Fruit fly (Drosophila melanogaster) whole organism, embryonic: ENCODE results near the gene foxo.
A peak's percentile ranks its signal among the peaks of the same experiment; 100 is the strongest.

Experiments
- Ada2b ChIP-seq: fragments of 200-800 bp; sonication (Bioruptor generic); IDR thresholded peaks from 2 replicates; pipeline ENCODE4 v1.3.6; 2022; ENCODE audit warnings: missing biosample characterization, missing genetic modification characterization
- BtbVII ChIP-seq: fragments of 200-800 bp; sonication (Bioruptor generic); optimal IDR thresholded peaks from 3 replicates; lab custom pipeline; 2017; ENCODE audit warnings: missing biosample characterization, mild to moderate bottlenecking, missing genetic modification characterization
- CG11085 ChIP-seq: fragments of 200-800 bp; sonication (Bioruptor generic); IDR thresholded peaks from 2 replicates; pipeline ENCODE4 v1.3.6; 2022; ENCODE audit warnings: missing biosample characterization, missing genetic modification characterization
- CG11504 ChIP-seq: fragments of 200-800 bp; sonication (Bioruptor generic); optimal IDR thresholded peaks from 3 replicates; lab custom pipeline; 2019; ENCODE audit warnings: missing biosample characterization, mild to moderate bottlenecking, missing genetic modification characterization, moderate library complexity
- CG1233 ChIP-seq: fragments of 200-800 bp; sonication (Bioruptor generic); optimal IDR thresholded peaks from 4 replicates; lab custom pipeline; 2018; ENCODE audit warnings: missing biosample characterization, mild to moderate bottlenecking, missing genetic modification characterization
- CG12769 ChIP-seq: fragments of 200-800 bp; sonication (Bioruptor generic); optimal IDR thresholded peaks from 2 replicates; lab custom pipeline; 2019; ENCODE audit warnings: missing biosample characterization, mild to moderate bottlenecking, missing genetic modification characterization, moderate library complexity
- CG13775 ChIP-seq: fragments of 200-800 bp; sonication (Bioruptor generic); optimal IDR thresholded peaks from 3 replicates; lab custom pipeline; 2017; ENCODE audit warnings: missing biosample characterization, mild to moderate bottlenecking, missing genetic modification characterization
- CG14710 ChIP-seq: fragments of 200-800 bp; sonication (Bioruptor generic); optimal IDR thresholded peaks from 3 replicates; lab custom pipeline; 2019; ENCODE audit warnings: missing biosample characterization, mild to moderate bottlenecking, missing genetic modification characterization, moderate library complexity
- CG15514 ChIP-seq: fragments of 200-800 bp; sonication (Bioruptor generic); optimal IDR thresholded peaks from 3 replicates; lab custom pipeline; 2017; ENCODE audit warnings: missing biosample characterization, missing genetic modification characterization, mild to moderate bottlenecking, moderate library complexity, missing genetic modification reagents
- CG1603 ChIP-seq: fragments of 200-800 bp; sonication (Bioruptor generic); optimal IDR thresholded peaks from 2 replicates; lab custom pipeline; 2019; ENCODE audit warnings: missing biosample characterization, mild to moderate bottlenecking, missing genetic modification characterization, moderate library complexity
- CG17359 ChIP-seq: fragments of 200-800 bp; sonication (Bioruptor generic); optimal IDR thresholded peaks from 3 replicates; lab custom pipeline; 2018; ENCODE audit warnings: missing biosample characterization, mild to moderate bottlenecking, missing genetic modification characterization, moderate library complexity
- CG18599 ChIP-seq: fragments of 200-800 bp; sonication (Bioruptor generic); optimal IDR thresholded peaks from 3 replicates; lab custom pipeline; 2017; ENCODE audit warnings: missing biosample characterization, missing genetic modification characterization, mild to moderate bottlenecking, moderate library complexity, missing genetic modification reagents
- CG2678 ChIP-seq: fragments of 200-800 bp; sonication (Bioruptor generic); optimal IDR thresholded peaks from 3 replicates; lab custom pipeline; 2019; ENCODE audit warnings: missing biosample characterization, mild to moderate bottlenecking, missing genetic modification characterization, moderate library complexity
- CG32767 ChIP-seq: fragments of 200-800 bp; sonication (Bioruptor generic); IDR thresholded peaks from 2 replicates; pipeline ENCODE4 v1.3.6; 2022; ENCODE audit warnings: missing biosample characterization, missing genetic modification characterization
- CG33213 ChIP-seq: fragments of 200-800 bp; sonication (Bioruptor generic); optimal IDR thresholded peaks from 3 replicates; lab custom pipeline; 2016; ENCODE audit warnings: missing biosample characterization, missing genetic modification characterization
- CG34224 ChIP-seq: fragments of 200-800 bp; sonication (Bioruptor generic); IDR thresholded peaks from 3 replicates; pipeline ENCODE4 v1.3.6; 2022; ENCODE audit warnings: missing biosample characterization, missing genetic modification characterization; ENCODE audit not compliant: partially characterized antibody
- CG3995 ChIP-seq: fragments of 200-800 bp; sonication (Bioruptor generic); optimal IDR thresholded peaks from 3 replicates; lab custom pipeline; 2016; ENCODE audit warnings: missing biosample characterization, missing genetic modification characterization
- CG6689 ChIP-seq: fragments of 200-800 bp; sonication (Bioruptor generic); IDR thresholded peaks from 2 replicates; pipeline ENCODE4 v1.3.6; 2022; ENCODE audit warnings: missing biosample characterization, missing genetic modification characterization
- CG7372 ChIP-seq: fragments of 200-800 bp; sonication (Bioruptor generic); IDR thresholded peaks from 2 replicates; pipeline ENCODE4 v1.3.6; 2022; ENCODE audit warnings: missing biosample characterization, missing genetic modification characterization
- CG7839 ChIP-seq: fragments of 200-800 bp; sonication (Bioruptor generic); optimal IDR thresholded peaks from 3 replicates; lab custom pipeline; 2018; ENCODE audit warnings: missing biosample characterization, mild to moderate bottlenecking, missing genetic modification characterization, moderate library complexity
- CG9727 ChIP-seq: fragments of 200-800 bp; sonication (Bioruptor generic); optimal IDR thresholded peaks from 3 replicates; lab custom pipeline; 2017; ENCODE audit warnings: missing biosample characterization, mild to moderate bottlenecking, missing genetic modification characterization
- CrebB ChIP-seq: fragments of 200-800 bp; sonication (Bioruptor generic); optimal IDR thresholded peaks from 3 replicates; lab custom pipeline; 2018; ENCODE audit warnings: missing biosample characterization, mild to moderate bottlenecking, missing genetic modification characterization
- D19A ChIP-seq: fragments of 200-800 bp; optimal IDR thresholded peaks from 3 replicates; lab custom pipeline; 2019; ENCODE audit warnings: missing biosample characterization, mild to moderate bottlenecking, missing genetic modification characterization, moderate library complexity
- Doc2 ChIP-seq: fragments of 200-800 bp; sonication (Bioruptor generic); IDR thresholded peaks from 2 replicates; pipeline ENCODE4 v1.3.6; 2022; ENCODE audit warnings: missing biosample characterization, missing genetic modification characterization
- Drgx ChIP-seq: fragments of 200-800 bp; sonication (Bioruptor generic); IDR thresholded peaks from 2 replicates; pipeline ENCODE4 v1.3.6; 2022; ENCODE audit warnings: missing biosample characterization, missing genetic modification characterization
- ERR ChIP-seq: fragments of 200-800 bp; sonication (Bioruptor generic); optimal IDR thresholded peaks from 2 replicates; lab custom pipeline; 2016; ENCODE audit warnings: missing biosample characterization, missing genetic modification characterization
- HmgZ ChIP-seq: fragments of 200-800 bp; sonication (Bioruptor generic); optimal IDR thresholded peaks from 2 replicates; lab custom pipeline; 2018; ENCODE audit warnings: missing biosample characterization, mild to moderate bottlenecking, missing genetic modification characterization
- Hsf ChIP-seq: fragments of 200-800 bp; sonication (Bioruptor generic); optimal IDR thresholded peaks from 3 replicates; lab custom pipeline; 2016; ENCODE audit warnings: missing biosample characterization, missing genetic modification characterization
- Med ChIP-seq: fragments of 200-800 bp; sonication (Bioruptor generic); peaks from one replicate; lab custom pipeline; 2016; ENCODE audit warnings: missing biosample characterization, missing genetic modification characterization, mild to moderate bottlenecking, inconsistent platforms, moderate library complexity
- Meics ChIP-seq: fragments of 200-800 bp; sonication (Bioruptor generic); optimal IDR thresholded peaks from 2 replicates; lab custom pipeline; 2017; ENCODE audit warnings: missing biosample characterization, mild to moderate bottlenecking, missing genetic modification characterization
- Nf-YA ChIP-seq: fragments of 200-800 bp; sonication (Bioruptor generic); IDR thresholded peaks from 2 replicates; pipeline ENCODE4 v1.3.6; 2022; ENCODE audit warnings: missing biosample characterization, missing genetic modification characterization
- Ptx1 ChIP-seq: fragments of 200-800 bp; sonication (Bioruptor generic); IDR thresholded peaks from 2 replicates; pipeline ENCODE4 v1.3.6; 2022; ENCODE audit warnings: missing biosample characterization, missing genetic modification characterization
- Six4 ChIP-seq: fragments of 200-800 bp; sonication (Bioruptor generic); optimal IDR thresholded peaks from 2 replicates; lab custom pipeline; 2016; ENCODE audit warnings: missing biosample characterization, missing genetic modification characterization
- Spps ChIP-seq: fragments of 200-800 bp; sonication (Bioruptor generic); optimal IDR thresholded peaks from 2 replicates; lab custom pipeline; 2018; ENCODE audit warnings: missing biosample characterization, mild to moderate bottlenecking, missing genetic modification characterization
- Xrp1 ChIP-seq: fragments of 200-800 bp; sonication (Bioruptor generic); IDR thresholded peaks from 2 replicates; pipeline ENCODE4 v1.3.6; 2022; ENCODE audit warnings: missing biosample characterization, missing genetic modification characterization
- bsh ChIP-seq, 2 experiments: fragments of 200-800 bp; sonication (Bioruptor generic); optimal IDR thresholded peaks; 2 replicates each; lab custom pipeline; 2017 to 2018; ENCODE audit warnings: mild to moderate bottlenecking in 2 of 2, missing biosample characterization in 2 of 2, missing genetic modification characterization in 2 of 2, moderate library complexity in 1 of 2
- crol ChIP-seq: fragments of 200-800 bp; sonication (Bioruptor generic); IDR thresholded peaks from 2 replicates; pipeline ENCODE4 v1.3.6; 2022; ENCODE audit warnings: missing biosample characterization, missing genetic modification characterization
- dmrt11E ChIP-seq: fragments of 200-800 bp; sonication (Bioruptor generic); optimal IDR thresholded peaks from 3 replicates; lab custom pipeline; 2018; ENCODE audit warnings: missing biosample characterization, mild to moderate bottlenecking, missing genetic modification characterization, moderate library complexity
- fd96Cb ChIP-seq: fragments of 200-800 bp; sonication (Bioruptor generic); optimal IDR thresholded peaks from 2 replicates; lab custom pipeline; 2018; ENCODE audit warnings: missing biosample characterization, mild to moderate bottlenecking, missing genetic modification characterization, moderate library complexity
- fru ChIP-seq: fragments of >200 bp; optimal IDR thresholded peaks from 2 replicates; lab custom pipeline; 2017
- gcm ChIP-seq: fragments of 200-800 bp; sonication (Bioruptor generic); optimal IDR thresholded peaks from 2 replicates; lab custom pipeline; 2019; ENCODE audit warnings: missing biosample characterization, mild to moderate bottlenecking, missing genetic modification characterization, moderate library complexity
- gem ChIP-seq: fragments of 200-800 bp; sonication (Bioruptor generic); optimal IDR thresholded peaks from 2 replicates; lab custom pipeline; 2019; ENCODE audit warnings: missing biosample characterization, mild to moderate bottlenecking, missing genetic modification characterization, moderate library complexity
- hkb ChIP-seq, 2 experiments: fragments of 200-800 bp in 1 of 2; fragments of >200 bp in 1 of 2; sonication (Bioruptor generic) in 1 of 2; IDR thresholded peaks in 1 of 2; optimal IDR thresholded peaks in 1 of 2; 2 replicates each; pipeline versions ENCODE4 v1.3.6 to Lab custom; 2017 to 2022; ENCODE audit warnings: missing biosample characterization in 1 of 2, missing genetic modification characterization in 1 of 2
- lab ChIP-seq: fragments of 200-800 bp; sonication (Bioruptor generic); optimal IDR thresholded peaks from 3 replicates; lab custom pipeline; 2017; ENCODE audit warnings: missing biosample characterization, missing genetic modification characterization, mild to moderate bottlenecking, moderate library complexity, missing genetic modification reagents
- phol ChIP-seq: fragments of 200-800 bp; sonication (Bioruptor generic); optimal IDR thresholded peaks from 3 replicates; lab custom pipeline; 2018; ENCODE audit warnings: missing biosample characterization, mild to moderate bottlenecking, missing genetic modification characterization, moderate library complexity
- pzg ChIP-seq: fragments of 200-800 bp; sonication (Bioruptor generic); optimal IDR thresholded peaks from 3 replicates; lab custom pipeline; 2018; ENCODE audit warnings: missing biosample characterization, mild to moderate bottlenecking, missing genetic modification characterization, moderate library complexity
- unpg ChIP-seq: fragments of 200-800 bp; sonication (Bioruptor generic); optimal IDR thresholded peaks from 3 replicates; lab custom pipeline; 2018; ENCODE audit warnings: missing biosample characterization, mild to moderate bottlenecking, missing genetic modification characterization, moderate library complexity
- vvl ChIP-seq: fragments of 200-800 bp; sonication (Bioruptor generic); IDR thresholded peaks from 2 replicates; pipeline ENCODE4 v1.3.6; 2022; ENCODE audit warnings: missing biosample characterization, missing genetic modification characterization
- z ChIP-seq: fragments of 200-800 bp; sonication (Bioruptor generic); IDR thresholded peaks from 3 replicates; pipeline ENCODE4 v1.3.6; 2022; ENCODE audit warnings: missing biosample characterization, missing genetic modification characterization
- zfh2 ChIP-seq: fragments of 200-800 bp; sonication (Bioruptor generic); optimal IDR thresholded peaks from 2 replicates; lab custom pipeline; 2016; ENCODE audit warnings: missing biosample characterization, missing genetic modification characterization

foxo gene

DNA sequence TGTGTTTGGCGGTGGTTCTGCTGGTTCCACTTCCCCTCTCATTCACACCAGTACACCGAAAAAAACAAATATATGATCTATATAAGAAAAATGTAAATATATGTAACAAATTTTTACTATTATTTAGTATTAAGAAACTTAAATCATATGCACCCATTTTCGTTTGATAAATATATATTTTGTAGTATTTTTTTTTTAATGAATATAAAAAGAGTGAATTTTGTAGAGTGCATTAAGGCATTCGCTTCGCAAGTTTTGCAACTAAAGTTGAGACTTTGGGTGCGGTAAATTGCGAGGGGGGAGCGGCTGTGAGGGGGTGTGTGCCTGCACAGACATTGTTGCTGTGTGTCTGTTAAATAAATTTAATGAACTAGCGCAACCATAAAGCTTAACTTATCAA lies 49.2 kb upstream of the foxo start (continued):
- TF ChIP-seq vvl (GFP tag; lab: Robert Waterston, UW) (peak; percentile 32; the same call in 1 of the 2 replicates), CG2678 (tag; lab: Kevin White, UChicago) (peak; percentile 16), CG3995 (GFP tag; lab: Kevin White, UChicago) (no peak), crol (0 out of 2 replicates have a peak, but pooled peaks have one; percentile 7), HmgZ (no peak), CG9727 (GFP tag; lab: Kevin White, UChicago) (peak; percentile 60), Ada2b (0 out of 2 replicates have a peak, but pooled peaks have one; percentile 15), bsh (GFP tag; optimal IDR thresholded peaks at IDR 0.05; lab: Kevin White, UChicago) (peak in 1 of 2 experiments; percentile 9), CG13775 (GFP tag; lab: Kevin White, UChicago) (no peak), CG14710 (tag; lab: Kevin White, UChicago) (peak; percentile 54), CG15514 (GFP tag; lab: Kevin White, UChicago) (peak; percentile 9), lab (GFP tag; lab: Kevin White, UChicago) (peak; percentile 28), Six4 (GFP tag; lab: Kevin White, UChicago) (peak; percentile 21), dmrt11E (peak; percentile 31), fru (lab: Kevin White, UChicago) (no peak), Med (GFP tag; lab: Kevin White, UChicago) (no peak), ERR (GFP tag; lab: Kevin White, UChicago) (no peak), Meics (GFP tag; lab: Kevin White, UChicago) (peak; percentile 3), CG1603 (tag; lab: Kevin White, UChicago) (no peak), D19A (tag; lab: Kevin White, UChicago) (peak; percentile 19), CG7839 (tag; lab: Kevin White, UChicago) (peak; percentile 3), phol (peak; percentile 14), CG7372 (no peak), Spps (tag; lab: Kevin White, UChicago) (peak; percentile 18), gcm (peak; percentile 20), BtbVII (peak; percentile 44), Xrp1 (GFP tag; lab: Robert Waterston, UW) (peak; percentile 59), unpg (GFP tag; lab: Kevin White, UChicago) (peak; percentile 18), CG33213 (no peak), CG6689 (GFP tag; lab: Robert Waterston, UW) (0 out of 2 replicates have a peak, but pooled peaks have one; percentile 21), Drgx (GFP tag; lab: Robert Waterston, UW) (peak; percentile 81), CG11085 (GFP tag; lab: Robert Waterston, UW) (no peak), Hsf (GFP tag; lab: Kevin White, UChicago) (no peak), CG12769 (tag; lab: Kevin White, UChicago) (no peak), CrebB (tag; lab: Kevin White, UChicago) (no peak), fd96Cb (tag; lab: Kevin White, UChicago) (peak; percentile 20), CG1233 (GFP tag; lab: Kevin White, UChicago) (peak; percentile 20), Ptx1 (peak; percentile 36; the same call in 1 of the 2 replicates), Nf-YA (GFP tag; lab: Robert Waterston, UW) (peak; percentile 41; the same call in 1 of the 2 replicates), pzg (GFP tag; lab: Kevin White, UChicago) (no peak), zfh2 (GFP tag; lab: Kevin White, UChicago) (no peak), z (GFP tag; lab: Robert Waterston, UW) (no peak), CG32767 (GFP tag; lab: Robert Waterston, UW) (0 out of 2 replicates have a peak, but pooled peaks have one; percentile 27), CG11504 (tag; lab: Kevin White, UChicago) (peak; percentile 65), CG34224 (GFP tag; lab: Robert Waterston, UW) (no peak), gem (tag; lab: Kevin White, UChicago) (peak; percentile 48), CG17359 (tag; lab: Kevin White, UChicago) (peak; percentile 37), hkb (optimal IDR thresholded peaks at IDR 0.05; lab: Kevin White, UChicago) (no peak), hkb (GFP tag; IDR thresholded peaks at IDR 0.05; lab: Robert Waterston, UW) (peak; percentile 41), CG18599 (GFP tag; lab: Kevin White, UChicago) (peak; percentile 20), Doc2 (GFP tag; lab: Robert Waterston, UW) (no peak)
